Fruit fly (Drosophila melanogaster) whole organism, embryonic: ENCODE results near the gene CG33258.
A peak's percentile ranks its signal among the peaks of the same experiment; 100 is the strongest.

Source experiments
- Aef1 ChIP-seq: fragments of 200-800 bp; sonication (Bioruptor generic); IDR thresholded peaks from 3 replicates; pipeline ENCODE4 v1.3.6; 2022; ENCODE audit warnings: missing biosample characterization, missing genetic modification characterization
- BEAF-32 ChIP-seq: fragments of 200-800 bp; sonication (Bioruptor generic); optimal IDR thresholded peaks from 3 replicates; lab custom pipeline; 2017; ENCODE audit warnings: missing biosample characterization, missing genetic modification characterization, mild to moderate bottlenecking, moderate library complexity, missing genetic modification reagents
- Bteb2 ChIP-seq: fragments of 200-800 bp; sonication (Bioruptor generic); optimal IDR thresholded peaks from 2 replicates; lab custom pipeline; 2016; ENCODE audit warnings: missing biosample characterization, missing genetic modification characterization
- CG10462 ChIP-seq: fragments of 200-800 bp; sonication (Bioruptor generic); optimal IDR thresholded peaks from 2 replicates; lab custom pipeline; 2016; ENCODE audit warnings: missing biosample characterization, missing genetic modification characterization
- CG10979 ChIP-seq: fragments of 200-800 bp; sonication (Bioruptor generic); optimal IDR thresholded peaks from 2 replicates; lab custom pipeline; 2018; ENCODE audit warnings: missing biosample characterization, mild to moderate bottlenecking, missing genetic modification characterization, moderate library complexity
- CG14860 ChIP-seq: fragments of 200-800 bp; sonication (Bioruptor generic); IDR thresholded peaks from 3 replicates; pipeline ENCODE4 v1.3.6; 2022; ENCODE audit warnings: missing biosample characterization, missing genetic modification characterization; ENCODE audit not compliant: partially characterized antibody
- CG16815 ChIP-seq: fragments of 200-800 bp; sonication (Bioruptor generic); optimal IDR thresholded peaks from 3 replicates; lab custom pipeline; 2017; ENCODE audit warnings: missing biosample characterization, mild to moderate bottlenecking, missing genetic modification characterization
- CG1792 ChIP-seq: fragments of 200-800 bp; sonication (Bioruptor generic); optimal IDR thresholded peaks from 2 replicates; lab custom pipeline; 2016; ENCODE audit warnings: missing biosample characterization, missing genetic modification characterization
- CG18262 ChIP-seq: fragments of 200-800 bp; optimal IDR thresholded peaks from 3 replicates; lab custom pipeline; 2019; ENCODE audit warnings: missing biosample characterization, mild to moderate bottlenecking, missing genetic modification characterization, moderate library complexity
- CG2889 ChIP-seq: fragments of 200-800 bp; sonication (Bioruptor generic); IDR thresholded peaks from 3 replicates; pipeline ENCODE4 v1.3.6; 2022; ENCODE audit warnings: missing biosample characterization, missing genetic modification characterization
- CG30020 ChIP-seq: fragments of 200-800 bp; optimal IDR thresholded peaks from 2 replicates; lab custom pipeline; 2019; ENCODE audit warnings: missing biosample characterization, mild to moderate bottlenecking, missing genetic modification characterization, moderate library complexity
- CG31441 ChIP-seq: fragments of 200-800 bp; sonication (Bioruptor generic); IDR thresholded peaks from 2 replicates; pipeline ENCODE4 v1.3.6; 2022; ENCODE audit warnings: missing biosample characterization, missing genetic modification characterization
- CG34376 ChIP-seq: fragments of 200-800 bp; sonication (Bioruptor generic); optimal IDR thresholded peaks from 2 replicates; lab custom pipeline; 2018; ENCODE audit warnings: missing biosample characterization, mild to moderate bottlenecking, missing genetic modification characterization
- CG4424 ChIP-seq: fragments of 200-800 bp; sonication (Bioruptor generic); optimal IDR thresholded peaks from 3 replicates; lab custom pipeline; 2016; ENCODE audit warnings: missing biosample characterization, missing genetic modification characterization
- CG6175 ChIP-seq: fragments of 200-800 bp; sonication (Bioruptor generic); IDR thresholded peaks from 3 replicates; pipeline ENCODE4 v1.3.6; 2022; ENCODE audit warnings: missing biosample characterization, missing genetic modification characterization
- CG6272 ChIP-seq: fragments of 200-800 bp; sonication (Bioruptor generic); IDR thresholded peaks from 2 replicates; pipeline ENCODE4 v1.3.6; 2022; ENCODE audit warnings: missing biosample characterization, missing genetic modification characterization
- CG7271 ChIP-seq: fragments of 200-800 bp; sonication (Bioruptor generic); optimal IDR thresholded peaks from 2 replicates; lab custom pipeline; 2018; ENCODE audit warnings: missing biosample characterization, mild to moderate bottlenecking, missing genetic modification characterization, moderate library complexity
- CG7745 ChIP-seq: fragments of 200-800 bp; sonication (Bioruptor generic); optimal IDR thresholded peaks from 2 replicates; lab custom pipeline; 2018; ENCODE audit warnings: missing biosample characterization, mild to moderate bottlenecking, missing genetic modification characterization, moderate library complexity
- CG9727 ChIP-seq: fragments of 200-800 bp; sonication (Bioruptor generic); optimal IDR thresholded peaks from 3 replicates; lab custom pipeline; 2017; ENCODE audit warnings: missing biosample characterization, mild to moderate bottlenecking, missing genetic modification characterization
- CG9797 ChIP-seq: fragments of 200-800 bp; sonication (Bioruptor generic); optimal IDR thresholded peaks from 3 replicates; lab custom pipeline; 2018; ENCODE audit warnings: missing biosample characterization, mild to moderate bottlenecking, missing genetic modification characterization
- CG9876 ChIP-seq: fragments of 200-800 bp; sonication (Bioruptor generic); optimal IDR thresholded peaks from 2 replicates; lab custom pipeline; 2016; ENCODE audit warnings: missing biosample characterization, missing genetic modification characterization
- CG9932 ChIP-seq: fragments of 200-800 bp; sonication (Bioruptor generic); IDR thresholded peaks from 2 replicates; pipeline ENCODE4 v1.3.6; 2022; ENCODE audit warnings: missing biosample characterization, missing genetic modification characterization
- CTCF ChIP-seq: fragments of 200-800 bp; sonication (Bioruptor generic); optimal IDR thresholded peaks from 2 replicates; lab custom pipeline; 2017; ENCODE audit warnings: missing biosample characterization, mild to moderate bottlenecking, missing genetic modification characterization, moderate library complexity
- CkIIα-i1 ChIP-seq: fragments of 200-800 bp; sonication (Bioruptor generic); IDR thresholded peaks from 2 replicates; pipeline ENCODE4 v1.3.6; 2022; ENCODE audit warnings: missing biosample characterization, missing genetic modification characterization
- CoRest ChIP-seq: fragments of 200-800 bp; sonication (Bioruptor generic); optimal IDR thresholded peaks from 3 replicates; lab custom pipeline; 2018; ENCODE audit warnings: missing biosample characterization, mild to moderate bottlenecking, missing genetic modification characterization, moderate library complexity
- Drgx ChIP-seq: fragments of 200-800 bp; sonication (Bioruptor generic); IDR thresholded peaks from 2 replicates; pipeline ENCODE4 v1.3.6; 2022; ENCODE audit warnings: missing biosample characterization, missing genetic modification characterization
- Fer2 ChIP-seq: fragments of 200-800 bp; sonication (Bioruptor generic); optimal IDR thresholded peaks from 2 replicates; lab custom pipeline; 2018; ENCODE audit warnings: missing biosample characterization, mild to moderate bottlenecking, missing genetic modification characterization, moderate library complexity
- GATAe ChIP-seq: fragments of 200-800 bp; sonication (Bioruptor generic); conservative IDR thresholded peaks from 2 replicates; pipeline ENCODE4 v1.3.6; 2022; ENCODE audit warnings: missing biosample characterization, missing genetic modification characterization
- Oaz ChIP-seq: fragments of 200-800 bp; sonication (Bioruptor generic); IDR thresholded peaks from 2 replicates; pipeline ENCODE4 v1.3.6; 2022; ENCODE audit warnings: missing biosample characterization, missing genetic modification characterization
- Oli ChIP-seq: fragments of 200-800 bp; sonication (Bioruptor generic); optimal IDR thresholded peaks from 2 replicates; lab custom pipeline; 2018; ENCODE audit warnings: missing biosample characterization, mild to moderate bottlenecking, missing genetic modification characterization, moderate library complexity
- Poxn ChIP-seq: fragments of 200-800 bp; sonication (Bioruptor generic); IDR thresholded peaks from 2 replicates; pipeline ENCODE4 v1.3.6; 2022; ENCODE audit warnings: missing biosample characterization, missing genetic modification characterization
- Xbp1 ChIP-seq: fragments of 200-800 bp; sonication (Bioruptor generic); optimal IDR thresholded peaks from 3 replicates; lab custom pipeline; 2016; ENCODE audit warnings: missing biosample characterization, mild to moderate bottlenecking, missing genetic modification characterization
- ash1 ChIP-seq: fragments of 200-800 bp; sonication (Bioruptor generic); optimal IDR thresholded peaks from 2 replicates; lab custom pipeline; 2018; ENCODE audit warnings: missing biosample characterization, mild to moderate bottlenecking, missing genetic modification characterization
- az2 ChIP-seq: fragments of 200-800 bp; sonication (Bioruptor generic); optimal IDR thresholded peaks from 3 replicates; lab custom pipeline; 2016; ENCODE audit warnings: missing biosample characterization, missing genetic modification characterization
- fu2 ChIP-seq: fragments of 200-800 bp; sonication (Bioruptor generic); optimal IDR thresholded peaks from 2 replicates; lab custom pipeline; 2016; ENCODE audit warnings: missing biosample characterization, missing genetic modification characterization
- ind ChIP-seq: fragments of 200-800 bp; sonication (Bioruptor generic); optimal IDR thresholded peaks from 3 replicates; lab custom pipeline; 2016; ENCODE audit warnings: missing biosample characterization, missing genetic modification characterization
- jigr1 ChIP-seq: fragments of 200-800 bp; sonication (Bioruptor generic); IDR thresholded peaks from 3 replicates; pipeline ENCODE4 v1.3.6; 2022; ENCODE audit warnings: missing biosample characterization, missing genetic modification characterization
- jing ChIP-seq: fragments of 200-800 bp; sonication (Bioruptor generic); optimal IDR thresholded peaks from 2 replicates; lab custom pipeline; 2018; ENCODE audit warnings: missing biosample characterization, mild to moderate bottlenecking, missing genetic modification characterization
- org-1 ChIP-seq: fragments of 200-800 bp; sonication (Bioruptor generic); optimal IDR thresholded peaks from 2 replicates; lab custom pipeline; 2017; ENCODE audit warnings: missing biosample characterization, missing genetic modification characterization
- pan ChIP-seq, 4 experiments: fragments of >200 bp in 3 of 4; fragments of 200-800 bp in 1 of 4; sonication (Bioruptor generic) in 1 of 4; optimal IDR thresholded peaks in 3 of 4; IDR thresholded peaks in 1 of 4; 2 replicates each; pipeline versions ENCODE4 v1.3.6 to Lab custom; 2017 to 2022; ENCODE audit warnings: missing biosample characterization in 2 of 4, missing genetic modification characterization in 2 of 4, mixed read lengths in 1 of 4
- repo ChIP-seq: fragments of 200-800 bp; sonication (Bioruptor generic); optimal IDR thresholded peaks from 2 replicates; lab custom pipeline; 2016; ENCODE audit warnings: missing biosample characterization, missing genetic modification characterization
- salm ChIP-seq: fragments of 200-800 bp; sonication (Bioruptor generic); optimal IDR thresholded peaks from 2 replicates; lab custom pipeline; 2018; ENCODE audit warnings: missing biosample characterization, mild to moderate bottlenecking, missing genetic modification characterization
- sens ChIP-seq: fragments of 200-800 bp; sonication (Bioruptor generic); peaks from one replicate; lab custom pipeline; 2016; ENCODE audit warnings: missing biosample characterization, missing genetic modification characterization
- shn ChIP-seq: fragments of 200-800 bp; sonication (Bioruptor generic); optimal IDR thresholded peaks from 3 replicates; lab custom pipeline; 2016; ENCODE audit warnings: missing biosample characterization, missing genetic modification characterization
- sisA ChIP-seq: fragments of 200-800 bp; sonication (Bioruptor generic); IDR thresholded peaks from 2 replicates; pipeline ENCODE4 v1.3.6; 2022; ENCODE audit warnings: missing biosample characterization, missing genetic modification characterization
- sqz ChIP-seq: fragments of 200-800 bp; sonication (Bioruptor generic); optimal IDR thresholded peaks from 3 replicates; lab custom pipeline; 2018; ENCODE audit warnings: missing biosample characterization, mild to moderate bottlenecking, missing genetic modification characterization
- tgo ChIP-seq: fragments of 200-800 bp; sonication (Bioruptor generic); IDR thresholded peaks from 3 replicates; pipeline ENCODE4 v1.3.6; 2022; ENCODE audit warnings: missing biosample characterization, missing genetic modification characterization
- tna ChIP-seq: fragments of 200-800 bp; sonication (Bioruptor generic); IDR thresholded peaks from 2 replicates; pipeline ENCODE4 v1.3.6; 2022; ENCODE audit warnings: missing biosample characterization, missing genetic modification characterization; ENCODE audit not compliant: partially characterized antibody
- usp ChIP-seq: fragments of >200 bp; optimal IDR thresholded peaks from 2 replicates; lab custom pipeline; 2017; ENCODE audit warnings: missing biosample characterization, missing genetic modification characterization
- wor ChIP-seq: fragments of 200-800 bp; sonication (Bioruptor generic); IDR thresholded peaks from 2 replicates; pipeline ENCODE4 v1.3.6; 2022; ENCODE audit warnings: missing biosample characterization, missing genetic modification characterization
- zf30C ChIP-seq: fragments of 200-800 bp; sonication (Bioruptor generic); optimal IDR thresholded peaks from 3 replicates; lab custom pipeline; 2018; ENCODE audit warnings: missing biosample characterization, mild to moderate bottlenecking, missing genetic modification characterization

The CG33258 gene

dm6 chr3L:16087323-16087816, 5.0 kb downstream of the CG33258 start, which contains the start of gene Tasp1 (continued):
- TF ChIP-seq wor (GFP tag; lab: Robert Waterston, UW) (peak; percentile 10; the same call in 1 of the 2 replicates), CG14860 (GFP tag; lab: Robert Waterston, UW) (no peak), org-1 (GFP tag; lab: Kevin White, UChicago) (no peak), CG9797 (peak; percentile 82), Poxn (no peak), CG9876 (GFP tag; lab: Kevin White, UChicago) (no peak), tna (GFP tag; lab: Robert Waterston, UW) (no peak), CG9932 (GFP tag; lab: Robert Waterston, UW) (peak; percentile 76; the same call in 1 of the 2 replicates), CG4424 (peak; percentile 62), jing (no peak), BEAF-32 (GFP tag; lab: Kevin White, UChicago) (peak; percentile 21), CG9727 (GFP tag; lab: Kevin White, UChicago) (peak; percentile 66), CG7745 (no peak), fu2 (GFP tag; lab: Kevin White, UChicago) (no peak), CG34376 (GFP tag; lab: Kevin White, UChicago) (no peak), sens (GFP tag; lab: Kevin White, UChicago) (peak; percentile 55), CG31441 (GFP tag; lab: Robert Waterston, UW) (peak; percentile 79), Drgx (GFP tag; lab: Robert Waterston, UW) (peak; percentile 36), Fer2 (tag; lab: Kevin White, UChicago) (peak; percentile 10), CoRest (tag; lab: Kevin White, UChicago) (peak; percentile 82), salm (tag; lab: Kevin White, UChicago) (peak; percentile 39), CG2889 (GFP tag; lab: Robert Waterston, UW) (peak; percentile 62; the same call in 1 of the 3 replicates), CkIIα-i1 (GFP tag; lab: Robert Waterston, UW) (no peak), Oli (peak; percentile 42), Xbp1 (peak; percentile 66), tgo (GFP tag; lab: Robert Waterston, UW) (peak; percentile 62), CG16815 (GFP tag; lab: Kevin White, UChicago) (peak; percentile 5), CG10979 (tag; lab: Kevin White, UChicago) (peak; percentile 71), sqz (GFP tag; lab: Kevin White, UChicago) (no peak), CG1792 (no peak), az2 (GFP tag; lab: Kevin White, UChicago) (peak; percentile 58), jigr1 (no peak), CG10462 (GFP tag; lab: Kevin White, UChicago) (no peak), repo (GFP tag; lab: Kevin White, UChicago) (no peak), ash1 (GFP tag; lab: Kevin White, UChicago) (no peak), shn (no peak), zf30C (GFP tag; lab: Kevin White, UChicago) (peak; percentile 96), CG6175 (GFP tag; lab: Robert Waterston, UW) (no peak), CG6272 (GFP tag; lab: Robert Waterston, UW) (no peak), GATAe (GFP tag; lab: Robert Waterston, UW) (no peak), CG18262 (tag; lab: Kevin White, UChicago) (peak; percentile 78), CG30020 (tag; lab: Kevin White, UChicago) (peak; percentile 26), Oaz (peak; percentile 51; the same call in 1 of the 2 replicates), Bteb2 (GFP tag; lab: Kevin White, UChicago) (no peak), ind (GFP tag; lab: Kevin White, UChicago) (peak; percentile 36), sisA (GFP tag; lab: Robert Waterston, UW) (no peak), CG7271 (tag; lab: Kevin White, UChicago) (peak; percentile 39), Aef1 (GFP tag; lab: Robert Waterston, UW) (peak; percentile 60), usp (no peak), CTCF (GFP tag; lab: Kevin White, UChicago) (no peak), pan (optimal IDR thresholded peaks at IDR 0.05; lab: Kevin White, UChicago) (no peak), pan (GFP tag; optimal IDR thresholded peaks at IDR 0.05 in 1 of 2, IDR thresholded peaks at IDR 0.05 in 1 of 2) (peak in 1 of 2 experiments; percentile 87)
